Fruit fly (Drosophila melanogaster) whole organism, adult: ENCODE data around the gene CG34334.

ENCODE experiments used
- CG11617 ChIP-seq: fragments of 200-800 bp; sonication (Bioruptor generic); optimal IDR thresholded peaks from 2 replicates; lab custom pipeline; 2017; ENCODE audit warnings: mild to moderate bottlenecking, missing biosample characterization, missing genetic modification reagents, missing genetic modification characterization
- CG12768 ChIP-seq: fragments of 200-800 bp; sonication (Bioruptor generic); optimal IDR thresholded peaks from 2 replicates; lab custom pipeline; 2017; ENCODE audit warnings: missing biosample characterization, missing genetic modification characterization, mild to moderate bottlenecking, moderate library complexity, missing genetic modification reagents
- CG14711 ChIP-seq: fragments of 200-800 bp; sonication (Bioruptor generic); optimal IDR thresholded peaks from 2 replicates; lab custom pipeline; 2018; ENCODE audit warnings: missing biosample characterization, mild to moderate bottlenecking, missing genetic modification characterization, moderate library complexity
- CG1620 ChIP-seq: fragments of 200-800 bp; sonication (Bioruptor generic); optimal IDR thresholded peaks from 2 replicates; lab custom pipeline; 2016; ENCODE audit warnings: missing biosample characterization, missing genetic modification characterization
- CG33017 ChIP-seq: fragments of 200-800 bp; sonication (Bioruptor generic); optimal IDR thresholded peaks from 2 replicates; lab custom pipeline; 2018; ENCODE audit warnings: missing biosample characterization, mild to moderate bottlenecking, missing genetic modification characterization, moderate library complexity
- CG5204 ChIP-seq: fragments of 200-800 bp; sonication (Bioruptor generic); optimal IDR thresholded peaks from 2 replicates; lab custom pipeline; 2016; ENCODE audit warnings: missing biosample characterization, missing genetic modification characterization
- CG7045 ChIP-seq: fragments of 200-800 bp; sonication (Bioruptor generic); optimal IDR thresholded peaks from 2 replicates; lab custom pipeline; 2017; ENCODE audit warnings: missing biosample characterization, mild to moderate bottlenecking, missing genetic modification characterization
- CG7101 ChIP-seq: fragments of 200-800 bp; sonication (Bioruptor generic); optimal IDR thresholded peaks from 2 replicates; lab custom pipeline; 2018; ENCODE audit warnings: missing biosample characterization, mild to moderate bottlenecking, missing genetic modification characterization, moderate library complexity
- Clk ChIP-seq: fragments of 200-800 bp; sonication (Bioruptor generic); optimal IDR thresholded peaks from 2 replicates; lab custom pipeline; 2017; ENCODE audit warnings: missing biosample characterization, missing genetic modification characterization
- Crg-1 ChIP-seq: fragments of 200-800 bp; sonication (Bioruptor generic); optimal IDR thresholded peaks from 2 replicates; lab custom pipeline; 2016; ENCODE audit warnings: missing biosample characterization, missing genetic modification characterization
- Hr96 ChIP-seq: fragments of 200-800 bp; sonication (Bioruptor generic); optimal IDR thresholded peaks from 2 replicates; lab custom pipeline; 2016; ENCODE audit warnings: missing biosample characterization, missing genetic modification characterization
- Mnt ChIP-seq: fragments of 200-800 bp; sonication (Bioruptor generic); optimal IDR thresholded peaks from 2 replicates; lab custom pipeline; 2016; ENCODE audit warnings: missing biosample characterization, mild to moderate bottlenecking, missing genetic modification characterization
- bab1 ChIP-seq: fragments of 200-800 bp; sonication (Bioruptor generic); optimal IDR thresholded peaks from 3 replicates; lab custom pipeline; 2019; ENCODE audit warnings: missing biosample characterization, mild to moderate bottlenecking, missing genetic modification characterization, moderate library complexity
- cic ChIP-seq: fragments of 200-800 bp; sonication (Bioruptor generic); optimal IDR thresholded peaks from 2 replicates; lab custom pipeline; 2017; ENCODE audit warnings: missing biosample characterization, mild to moderate bottlenecking, missing genetic modification characterization, moderate library complexity
- cnc ChIP-seq, 2 experiments: fragments of >200 bp; optimal IDR thresholded peaks; 2 replicates each; lab custom pipeline; 2017
- kay ChIP-seq: fragments of 200-800 bp; sonication (Bioruptor generic); peaks from one replicate; lab custom pipeline; 2016; ENCODE audit warnings: missing biosample characterization, missing genetic modification characterization, borderline replicate concordance
- ovo ChIP-seq: fragments of 200-800 bp; sonication (Bioruptor generic); optimal IDR thresholded peaks from 2 replicates; lab custom pipeline; 2016; ENCODE audit warnings: missing biosample characterization, missing genetic modification characterization
- pad ChIP-seq: fragments of 200-800 bp; sonication (Bioruptor generic); optimal IDR thresholded peaks from 3 replicates; lab custom pipeline; 2017; ENCODE audit warnings: missing biosample characterization, missing genetic modification characterization, mild to moderate bottlenecking, moderate library complexity, missing genetic modification reagents
- tj ChIP-seq: fragments of 200-800 bp; sonication (Bioruptor generic); optimal IDR thresholded peaks from 3 replicates; lab custom pipeline; 2017; ENCODE audit warnings: missing biosample characterization, mild to moderate bottlenecking, missing genetic modification characterization, moderate library complexity
- toe ChIP-seq: fragments of 200-800 bp; sonication (Bioruptor generic); optimal IDR thresholded peaks from 2 replicates; lab custom pipeline; 2016; ENCODE audit warnings: missing biosample characterization, missing genetic modification characterization

The CG34334 gene

dm6 chrX:22872512-22872911 is at the start of gene CG34334:
Gene CG34334, plus strand, starts transcription at chrX:22872812.
- no peak for TF ChIP-seq cnc (optimal IDR thresholded peaks at IDR 0.05; lab: Kevin White, UChicago)
- no peak for TF ChIP-seq Clk (GFP tag; lab: Kevin White, UChicago)
- TF ChIP-seq CG11617 (GFP tag; lab: Kevin White, UChicago), result no peak
- TF ChIP-seq pad (GFP tag; lab: Kevin White, UChicago), result no peak
- TF ChIP-seq cic (GFP tag; lab: Kevin White, UChicago), result no peak
- TF ChIP-seq ovo, result no peak
- TF ChIP-seq Crg-1 (GFP tag; lab: Kevin White, UChicago), result no peak
- no peak for TF ChIP-seq kay (GFP tag; lab: Kevin White, UChicago)
- TF ChIP-seq bab1 (GFP tag; lab: Kevin White, UChicago), result no peak
- no peak for TF ChIP-seq CG14711 (tag; lab: Kevin White, UChicago)
- TF ChIP-seq toe (GFP tag; lab: Kevin White, UChicago), result no peak
- no peak for TF ChIP-seq CG33017 (tag; lab: Kevin White, UChicago)
- TF ChIP-seq CG5204 (GFP tag; lab: Kevin White, UChicago), result no peak
- TF ChIP-seq CG7101, result no peak
- no peak for TF ChIP-seq Hr96 (GFP tag; lab: Kevin White, UChicago)
- TF ChIP-seq CG12768 (GFP tag; lab: Kevin White, UChicago), result no peak
- TF ChIP-seq CG7045 (GFP tag; lab: Kevin White, UChicago), result no peak
- no peak for TF ChIP-seq CG1620 (GFP tag; lab: Kevin White, UChicago)
- TF ChIP-seq tj, result no peak

dm6 chrX:22824669-22825068 is 47.9 kb upstream of the CG34334 start:
- no peak for TF ChIP-seq tj
- TF ChIP-seq cnc (optimal IDR thresholded peaks at IDR 0.05; lab: Kevin White, UChicago), result no peak
- no peak for TF ChIP-seq CG11617 (GFP tag; lab: Kevin White, UChicago)
- TF ChIP-seq CG12768 (GFP tag; lab: Kevin White, UChicago), result no peak
- no peak for TF ChIP-seq Hr96 (GFP tag; lab: Kevin White, UChicago)
- TF ChIP-seq CG14711 (tag; lab: Kevin White, UChicago), result no peak
- TF ChIP-seq CG1620 (GFP tag; lab: Kevin White, UChicago), result no peak
- TF ChIP-seq Crg-1 (GFP tag; lab: Kevin White, UChicago), result no peak
- peak; percentile 21 for TF ChIP-seq bab1 (GFP tag; lab: Kevin White, UChicago)

dm6 chrX:22830509-22830908 is 42.1 kb upstream of the CG34334 start:
- TF ChIP-seq CG7045 (GFP tag; lab: Kevin White, UChicago) (no peak), bab1 (GFP tag; lab: Kevin White, UChicago) (no peak), CG11617 (GFP tag; lab: Kevin White, UChicago) (no peak), ovo (no peak), CG14711 (tag; lab: Kevin White, UChicago) (no peak), tj (no peak)

dm6 chrX:22832099-22832498 is 40.5 kb upstream of the CG34334 start, which contains the start of gene CG42346:
Gene CG42346, plus strand, starts transcription at chrX:22832399.
- TF ChIP-seq cnc (optimal IDR thresholded peaks at IDR 0.05; lab: Kevin White, UChicago), result no peak
- no peak for TF ChIP-seq CG5204 (GFP tag; lab: Kevin White, UChicago)

- TF ChIP-seq CG1620 (GFP tag; lab: Kevin White, UChicago) (no peak), Clk (GFP tag; lab: Kevin White, UChicago) (no peak), CG11617 (GFP tag; lab: Kevin White, UChicago) (no peak), CG5204 (GFP tag; lab: Kevin White, UChicago) (no peak), CG14711 (tag; lab: Kevin White, UChicago) (no peak), CG12768 (GFP tag; lab: Kevin White, UChicago) (no peak), CG7045 (GFP tag; lab: Kevin White, UChicago) (no peak), pad (GFP tag; lab: Kevin White, UChicago) (no peak), ovo (no peak), cic (GFP tag; lab: Kevin White, UChicago) (no peak), bab1 (GFP tag; lab: Kevin White, UChicago) (no peak), tj (no peak), CG33017 (tag; lab: Kevin White, UChicago) (no peak), Crg-1 (GFP tag; lab: Kevin White, UChicago) (no peak), kay (GFP tag; lab: Kevin White, UChicago) (no peak), cnc (optimal IDR thresholded peaks at IDR 0.05; lab: Kevin White, UChicago) (no peak)
Observed at dm6 chrX:22833534-22833933, 39.1 kb upstream of the CG34334 start.

dm6 chrX:22836438-22836837 is 36.2 kb upstream of the CG34334 start:
- TF ChIP-seq pad (GFP tag; lab: Kevin White, UChicago) (no peak), CG11617 (GFP tag; lab: Kevin White, UChicago) (no peak), Crg-1 (GFP tag; lab: Kevin White, UChicago) (no peak)

- TF ChIP-seq CG7101 (no peak), CG12768 (GFP tag; lab: Kevin White, UChicago) (no peak), Crg-1 (GFP tag; lab: Kevin White, UChicago) (no peak), cnc (optimal IDR thresholded peaks at IDR 0.05; lab: Kevin White, UChicago) (no peak), kay (GFP tag; lab: Kevin White, UChicago) (no peak), ovo (no peak), Mnt (GFP tag; lab: Kevin White, UChicago) (no peak), bab1 (GFP tag; lab: Kevin White, UChicago) (no peak)
Observed at dm6 chrX:22837338-22837737, 35.3 kb upstream of the CG34334 start.
